Worm (Caenorhabditis elegans): Measurements from ENCODE around the gene pph-1.

DNA sequence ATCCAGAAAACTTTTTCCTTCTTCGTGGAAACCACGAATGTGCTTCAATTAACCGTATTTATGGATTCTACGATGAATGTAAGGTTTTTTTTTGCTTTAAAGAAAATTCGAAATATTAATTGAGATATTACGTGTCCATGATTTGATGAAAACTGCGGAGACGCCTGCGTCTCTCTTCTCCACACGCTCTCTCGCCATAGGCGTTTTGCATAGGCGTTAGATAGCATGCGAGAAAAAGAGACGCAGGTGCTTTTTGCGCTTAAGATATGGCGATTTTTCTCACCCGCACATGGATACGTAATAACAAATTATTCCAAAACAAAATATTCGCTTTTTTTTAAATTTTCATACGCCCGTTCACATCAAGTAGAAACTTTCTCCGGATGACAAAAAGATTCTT, 18.9 kb upstream of the pph-1 start:
- TF ChIP-seq lin-15B (tag; optimal IDR thresholded peaks at IDR 0.05): no peak
- no peak for TF ChIP-seq nhr-25 (tag; optimal IDR thresholded peaks at IDR 0.05)
- TF ChIP-seq nhr-11 (tag; optimal IDR thresholded peaks at IDR 0.05): no peak
- TF ChIP-seq ceh-82 (tag; optimal IDR thresholded peaks at IDR 0.05): no peak
- TF ChIP-seq fkh-2 (tag; optimal IDR thresholded peaks at IDR 0.05): no peak
- TF ChIP-seq nhr-23 (tag; optimal IDR thresholded peaks at IDR 0.05): no peak
- no peak for TF ChIP-seq aly-2 (tag; optimal IDR thresholded peaks at IDR 0.05)
- no peak for TF ChIP-seq elt-1 (tag; optimal IDR thresholded peaks at IDR 0.05)
- TF ChIP-seq fos-1 (tag; optimal IDR thresholded peaks at IDR 0.05): no peak
- TF ChIP-seq nhr-76 (tag; optimal IDR thresholded peaks at IDR 0.05): no peak
- no peak for TF ChIP-seq R02D3.7 (tag; optimal IDR thresholded peaks at IDR 0.05)
- no peak for TF ChIP-seq ceh-9 (tag; optimal IDR thresholded peaks at IDR 0.05)
- TF ChIP-seq pqm-1 (tag; optimal IDR thresholded peaks at IDR 0.05): no peak
- no peak for TF ChIP-seq unc-62 (GFP tag; optimal IDR thresholded peaks at IDR 0.05)

Measured in whole organism, L3 larva.